Worm (Caenorhabditis elegans): ENCODE data around the gene lido-16.

lido-16 gene

DNA sequence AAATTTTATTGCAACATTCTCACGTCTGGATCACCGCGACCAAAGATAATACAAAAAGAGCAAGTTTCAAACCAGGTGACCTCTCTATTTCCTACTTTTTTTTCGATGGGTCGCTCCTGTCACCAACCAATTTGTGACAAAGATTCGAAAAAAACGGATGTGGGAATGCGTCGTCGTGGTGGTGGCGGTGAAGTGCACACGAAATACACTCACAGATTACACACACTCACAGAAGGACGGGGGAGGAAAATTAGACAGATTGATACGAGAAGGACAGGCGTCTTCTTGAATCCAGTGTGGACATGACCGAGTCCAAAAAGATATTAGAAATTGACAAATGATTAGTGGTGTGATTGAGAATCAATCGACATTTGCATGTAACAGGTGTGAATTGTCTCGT lies 2.0 kb downstream of the lido-16 start:
- TF ChIP-seq nhr-20 (tag; optimal IDR thresholded peaks at IDR 0.05): no peak
- TF ChIP-seq efl-1 (optimal IDR thresholded peaks at IDR 0.05): no peak
- TF ChIP-seq efl-1 (GFP tag; optimal IDR thresholded peaks at IDR 0.05 in 1 of 2): peak in 1 of 2 experiments; percentile 81
- no peak for TF ChIP-seq zip-4 (GFP tag; optimal IDR thresholded peaks at IDR 0.05)
- TF ChIP-seq rnt-1 (tag; optimal IDR thresholded peaks at IDR 0.05): peak; percentile 67
- TF ChIP-seq nhr-71 (tag; optimal IDR thresholded peaks at IDR 0.05): peak; percentile 21
- no peak for TF ChIP-seq snpc-4 (tag; optimal IDR thresholded peaks at IDR 0.05)
- TF ChIP-seq unc-130 (tag; optimal IDR thresholded peaks at IDR 0.05): peak; percentile 19
- TF ChIP-seq lin-14 (GFP tag; optimal IDR thresholded peaks at IDR 0.05): peak; percentile 65
- no peak for TF ChIP-seq pax-3 (tag; optimal IDR thresholded peaks at IDR 0.05)
- TF ChIP-seq pqm-1 (tag; optimal IDR thresholded peaks at IDR 0.05): no peak
- no peak for TF ChIP-seq unc-86 (tag; optimal IDR thresholded peaks at IDR 0.05)

DNA sequence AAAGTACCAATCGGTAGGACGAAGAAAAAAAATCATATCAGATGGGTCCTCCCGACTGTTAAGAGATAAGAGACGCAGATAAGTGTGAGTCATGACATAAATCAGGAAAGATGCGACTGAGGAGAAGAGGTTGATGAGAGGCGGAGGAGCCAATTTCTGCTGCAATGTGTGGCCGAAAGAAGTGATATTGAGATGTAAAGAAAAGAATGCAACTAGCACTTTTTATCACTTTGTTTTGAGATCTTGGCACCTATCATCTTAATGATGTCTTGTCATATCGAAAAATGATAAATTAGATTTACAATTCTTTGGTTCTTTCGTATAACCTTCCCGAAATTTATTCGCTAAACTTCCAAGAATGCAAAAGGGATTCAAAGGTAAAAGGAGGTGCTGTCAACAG lies 2.7 kb downstream of the lido-16 start, which contains the start of gene del-10:
Gene del-10 (minus strand): TSS at position 24 of the 400 bp plus-strand sequence.
- TF ChIP-seq nhr-12 (tag; optimal IDR thresholded peaks at IDR 0.05): no peak
- no peak for TF ChIP-seq nhr-77 (tag; optimal IDR thresholded peaks at IDR 0.05)
- no peak for TF ChIP-seq ceh-88 (GFP tag; IDR thresholded peaks at IDR 0.05)
- TF ChIP-seq ceh-90 (tag; optimal IDR thresholded peaks at IDR 0.05): no peak
- no peak for TF ChIP-seq unc-30 (tag; optimal IDR thresholded peaks at IDR 0.05)
- TF ChIP-seq ces-1 (GFP tag; optimal IDR thresholded peaks at IDR 0.05): no peak
- TF ChIP-seq fos-1 (tag; optimal IDR thresholded peaks at IDR 0.05): no peak
- TF ChIP-seq rnt-1 (tag; optimal IDR thresholded peaks at IDR 0.05): peak; percentile 56
- TF ChIP-seq nhr-11 (tag; optimal IDR thresholded peaks at IDR 0.05): no peak
- peak; percentile 17 for TF ChIP-seq unc-130 (tag; optimal IDR thresholded peaks at IDR 0.05)
- TF ChIP-seq egl-13 (tag; optimal IDR thresholded peaks at IDR 0.05): no peak
- no peak for TF ChIP-seq vab-15 (tag; optimal IDR thresholded peaks at IDR 0.05)
- no peak for TF ChIP-seq zag-1 (tag; optimal IDR thresholded peaks at IDR 0.05)
- no peak for TF ChIP-seq nhr-85 (tag)
- no peak for TF ChIP-seq hlh-4 (tag; optimal IDR thresholded peaks at IDR 0.05)
- no peak for TF ChIP-seq dpl-1 (GFP tag; optimal IDR thresholded peaks at IDR 0.05)
- no peak for TF ChIP-seq Y116A8C.19 (tag; optimal IDR thresholded peaks at IDR 0.05; ENCODE audit: borderline replicate concordance)
- TF ChIP-seq nhr-90 (tag; optimal IDR thresholded peaks at IDR 0.05; ENCODE audit: poor library complexity): no peak
- TF ChIP-seq nhr-28 (tag; optimal IDR thresholded peaks at IDR 0.05): no peak
- no peak for TF ChIP-seq sup-37 (GFP tag; optimal IDR thresholded peaks at IDR 0.05)
- peak in 1 of 2 experiments; percentile 12 for TF ChIP-seq lsy-2 (tag; optimal IDR thresholded peaks at IDR 0.05)
- no peak for TF ChIP-seq ztf-4 (tag; optimal IDR thresholded peaks at IDR 0.05)
- TF ChIP-seq pag-3 (tag; optimal IDR thresholded peaks at IDR 0.05; ENCODE audit: borderline replicate concordance, insufficient read depth): no peak
- TF ChIP-seq snpc-4 (tag; optimal IDR thresholded peaks at IDR 0.05): no peak
- TF ChIP-seq nhr-71 (tag; optimal IDR thresholded peaks at IDR 0.05): peak; percentile 12
- TF ChIP-seq lin-14 (GFP tag; optimal IDR thresholded peaks at IDR 0.05): peak; percentile 27
- no peak for TF ChIP-seq ama-1 (optimal IDR thresholded peaks at IDR 0.05)
- no peak for TF ChIP-seq C04F5.9 (tag; optimal IDR thresholded peaks at IDR 0.05)

DNA sequence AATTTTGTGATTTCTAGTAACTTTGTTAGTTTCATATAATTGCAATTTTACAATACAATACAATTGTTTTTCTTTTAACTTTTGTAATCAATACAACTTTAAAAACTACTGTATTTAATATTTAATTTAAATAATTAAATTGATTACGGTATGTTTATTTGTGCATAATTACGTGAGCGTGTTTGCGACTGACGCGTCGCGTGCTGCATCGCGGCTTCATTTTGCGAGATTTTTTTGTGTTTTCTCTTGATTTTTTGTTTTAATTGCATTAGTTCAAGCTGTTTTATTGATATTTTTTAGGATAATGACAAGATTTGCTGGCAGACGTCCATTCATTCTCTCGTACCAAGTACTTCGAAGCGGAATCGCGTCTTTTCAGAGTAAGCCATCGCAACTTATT lies 8.1 kb downstream of the lido-16 start, which contains the start of gene T28D9.4:
Gene T28D9.4 (plus strand): TSS at position 301 of the 400 bp plus-strand sequence.
- TF ChIP-seq nhr-71 (tag; optimal IDR thresholded peaks at IDR 0.05): no peak
- no peak for TF ChIP-seq aly-2 (tag; optimal IDR thresholded peaks at IDR 0.05)
- no peak for TF ChIP-seq mdl-1 (tag; optimal IDR thresholded peaks at IDR 0.05)
- no peak for TF ChIP-seq C16A3.4 (tag; optimal IDR thresholded peaks at IDR 0.05)
- no peak for TF ChIP-seq sup-37 (GFP tag; optimal IDR thresholded peaks at IDR 0.05)
- TF ChIP-seq nhr-12 (tag; optimal IDR thresholded peaks at IDR 0.05): no peak
- TF ChIP-seq ets-5 (GFP tag; IDR thresholded peaks at IDR 0.05): no peak
- TF ChIP-seq fkh-10 (GFP tag; optimal IDR thresholded peaks at IDR 0.05): no peak
- TF ChIP-seq elt-3 (tag; optimal IDR thresholded peaks at IDR 0.05): no peak
- TF ChIP-seq swsn-7 (tag; optimal IDR thresholded peaks at IDR 0.05): no peak
- no peak for TF ChIP-seq mab-9 (GFP tag; IDR thresholded peaks at IDR 0.05)
- TF ChIP-seq snpc-4 (tag; optimal IDR thresholded peaks at IDR 0.05): no peak
- TF ChIP-seq pag-3 (tag; optimal IDR thresholded peaks at IDR 0.05; ENCODE audit: borderline replicate concordance, insufficient read depth): no peak
- TF ChIP-seq C04F5.9 (tag; optimal IDR thresholded peaks at IDR 0.05): no peak
- TF ChIP-seq zag-1 (tag; optimal IDR thresholded peaks at IDR 0.05): no peak
- no peak for TF ChIP-seq dpl-1 (GFP tag; optimal IDR thresholded peaks at IDR 0.05)
- TF ChIP-seq lir-3 (tag; optimal IDR thresholded peaks at IDR 0.05; ENCODE audit: poor library complexity): no peak
- no peak for TF ChIP-seq skn-1 (tag; optimal IDR thresholded peaks at IDR 0.05)
- no peak for TF ChIP-seq hlh-4 (tag; optimal IDR thresholded peaks at IDR 0.05)
